Fruit fly (Drosophila melanogaster) whole organism, embryonic: ENCODE results near the gene CG11409.

Source experiments
- Antp ChIP-seq: fragments of 200-800 bp; sonication (Bioruptor generic); optimal IDR thresholded peaks from 3 replicates; lab custom pipeline; 2016; ENCODE audit warnings: missing biosample characterization, missing genetic modification characterization
- BEAF-32 ChIP-seq: fragments of 200-800 bp; sonication (Bioruptor generic); optimal IDR thresholded peaks from 3 replicates; lab custom pipeline; 2017; ENCODE audit warnings: missing biosample characterization, missing genetic modification characterization, mild to moderate bottlenecking, moderate library complexity, missing genetic modification reagents
- Bdp1 ChIP-seq: fragments of 200-800 bp; sonication (Bioruptor generic); optimal IDR thresholded peaks from 3 replicates; lab custom pipeline; 2016; ENCODE audit warnings: missing biosample characterization, missing genetic modification characterization
- CG10147 ChIP-seq: fragments of 200-800 bp; sonication (Bioruptor generic); optimal IDR thresholded peaks from 2 replicates; lab custom pipeline; 2019; ENCODE audit warnings: missing biosample characterization, mild to moderate bottlenecking, missing genetic modification characterization, moderate library complexity
- CG10209 ChIP-seq: fragments of 200-800 bp; sonication (Bioruptor generic); optimal IDR thresholded peaks from 3 replicates; lab custom pipeline; 2017; ENCODE audit warnings: missing biosample characterization, mild to moderate bottlenecking, missing genetic modification characterization, missing genetic modification reagents
- CG10543 ChIP-seq: fragments of 200-800 bp; sonication (Bioruptor generic); optimal IDR thresholded peaks from 3 replicates; lab custom pipeline; 2017; ENCODE audit warnings: missing biosample characterization, mild to moderate bottlenecking, missing genetic modification characterization, moderate library complexity
- CG11696 ChIP-seq: fragments of 200-800 bp; sonication (Bioruptor generic); IDR thresholded peaks from 2 replicates; pipeline ENCODE4 v1.3.6; 2022; ENCODE audit warnings: missing biosample characterization, missing genetic modification characterization
- CG12236 ChIP-seq: fragments of 200-800 bp; sonication (Bioruptor generic); optimal IDR thresholded peaks from 2 replicates; lab custom pipeline; 2016; ENCODE audit warnings: missing biosample characterization, missing genetic modification characterization
- CG12391 ChIP-seq: fragments of 200-800 bp; sonication (Bioruptor generic); optimal IDR thresholded peaks from 3 replicates; lab custom pipeline; 2018; ENCODE audit warnings: missing biosample characterization, mild to moderate bottlenecking, missing genetic modification characterization, moderate library complexity
- CG13775 ChIP-seq: fragments of 200-800 bp; sonication (Bioruptor generic); optimal IDR thresholded peaks from 3 replicates; lab custom pipeline; 2017; ENCODE audit warnings: missing biosample characterization, mild to moderate bottlenecking, missing genetic modification characterization
- CG15479 ChIP-seq: fragments of 200-800 bp; sonication (Bioruptor generic); optimal IDR thresholded peaks from 3 replicates; lab custom pipeline; 2019; ENCODE audit warnings: missing biosample characterization, mild to moderate bottlenecking, missing genetic modification characterization, moderate library complexity
- CG17186 ChIP-seq: fragments of 200-800 bp; sonication (Bioruptor generic); optimal IDR thresholded peaks from 3 replicates; lab custom pipeline; 2017; ENCODE audit warnings: missing biosample characterization, missing genetic modification reagents, missing genetic modification characterization
- CG2120 ChIP-seq: fragments of 200-800 bp; sonication (Bioruptor generic); optimal IDR thresholded peaks from 3 replicates; lab custom pipeline; 2016; ENCODE audit warnings: missing biosample characterization, missing genetic modification characterization
- CG31441 ChIP-seq: fragments of 200-800 bp; sonication (Bioruptor generic); IDR thresholded peaks from 2 replicates; pipeline ENCODE4 v1.3.6; 2022; ENCODE audit warnings: missing biosample characterization, missing genetic modification characterization
- CG42726 ChIP-seq: fragments of 200-800 bp; sonication (Bioruptor generic); IDR thresholded peaks from 2 replicates; pipeline ENCODE4 v1.3.6; 2022; ENCODE audit warnings: missing biosample characterization, missing genetic modification characterization; ENCODE audit not compliant: partially characterized antibody
- CG7928 ChIP-seq: fragments of 200-800 bp; sonication (Bioruptor generic); optimal IDR thresholded peaks from 2 replicates; lab custom pipeline; 2017; ENCODE audit warnings: missing biosample characterization, mild to moderate bottlenecking, missing genetic modification characterization
- CG7963 ChIP-seq: fragments of 200-800 bp; sonication (Bioruptor generic); IDR thresholded peaks from 3 replicates; pipeline ENCODE4 v1.3.6; 2022; ENCODE audit warnings: missing biosample characterization, missing genetic modification characterization; ENCODE audit not compliant: partially characterized antibody
- CG8089 ChIP-seq: fragments of 200-800 bp; sonication (Bioruptor generic); optimal IDR thresholded peaks from 3 replicates; lab custom pipeline; 2016; ENCODE audit warnings: missing biosample characterization, missing genetic modification characterization
- CG9609 ChIP-seq: fragments of 200-800 bp; sonication (Bioruptor generic); optimal IDR thresholded peaks from 3 replicates; lab custom pipeline; 2016; ENCODE audit warnings: missing biosample characterization, missing genetic modification characterization
- Dll ChIP-seq: fragments of 200-800 bp; sonication (Bioruptor generic); IDR thresholded peaks from 4 replicates; pipeline ENCODE4 v1.3.6; 2022; ENCODE audit warnings: missing biosample characterization, missing genetic modification characterization; ENCODE audit not compliant: partially characterized antibody
- Eip74EF ChIP-seq, 2 experiments: fragments of 200-800 bp in 1 of 2; fragments of >200 bp in 1 of 2; sonication (Bioruptor generic) in 1 of 2; optimal IDR thresholded peaks; 2 replicates each; lab custom pipeline; 2017 to 2019; ENCODE audit warnings: missing biosample characterization in 2 of 2, missing genetic modification characterization in 2 of 2, mild to moderate bottlenecking in 1 of 2, moderate library complexity in 1 of 2
- H15 ChIP-seq: fragments of 200-800 bp; sonication (Bioruptor generic); IDR thresholded peaks from 3 replicates; pipeline ENCODE4 v1.3.6; 2022; ENCODE audit warnings: missing biosample characterization, missing genetic modification characterization
- HmgZ ChIP-seq: fragments of 200-800 bp; sonication (Bioruptor generic); optimal IDR thresholded peaks from 2 replicates; lab custom pipeline; 2018; ENCODE audit warnings: missing biosample characterization, mild to moderate bottlenecking, missing genetic modification characterization
- Lim3 ChIP-seq: fragments of 200-800 bp; sonication (Bioruptor generic); IDR thresholded peaks from 2 replicates; pipeline ENCODE4 v1.3.6; 2022; ENCODE audit warnings: missing biosample characterization, missing genetic modification characterization
- Mrtf ChIP-seq: fragments of 200-800 bp; sonication (Bioruptor generic); IDR thresholded peaks from 3 replicates; pipeline ENCODE4 v1.3.6; 2022; ENCODE audit warnings: missing biosample characterization, missing genetic modification characterization
- Rx ChIP-seq: fragments of 200-800 bp; sonication (Bioruptor generic); IDR thresholded peaks from 2 replicates; pipeline ENCODE4 v1.3.6; 2022; ENCODE audit warnings: missing biosample characterization, missing genetic modification characterization
- Ssrp ChIP-seq: fragments of 200-800 bp; sonication (Bioruptor generic); optimal IDR thresholded peaks from 2 replicates; lab custom pipeline; 2018; ENCODE audit warnings: missing biosample characterization, mild to moderate bottlenecking, missing genetic modification characterization, moderate library complexity
- Xbp1 ChIP-seq: fragments of 200-800 bp; sonication (Bioruptor generic); optimal IDR thresholded peaks from 3 replicates; lab custom pipeline; 2016; ENCODE audit warnings: missing biosample characterization, mild to moderate bottlenecking, missing genetic modification characterization
- ase ChIP-seq: fragments of 200-800 bp; sonication (Bioruptor generic); IDR thresholded peaks from 3 replicates; pipeline ENCODE4 v1.3.6; 2022; ENCODE audit warnings: missing biosample characterization, missing genetic modification characterization
- cad ChIP-seq: fragments of >200 bp; optimal IDR thresholded peaks from 2 replicates; lab custom pipeline; 2017; ENCODE audit warnings: missing biosample characterization, missing genetic modification characterization
- chm ChIP-seq: fragments of 200-800 bp; sonication (Bioruptor generic); IDR thresholded peaks from 2 replicates; pipeline ENCODE4 v1.3.6; 2022; ENCODE audit warnings: missing biosample characterization, missing genetic modification characterization
- corto ChIP-seq: fragments of 200-800 bp; sonication (Bioruptor generic); optimal IDR thresholded peaks from 2 replicates; lab custom pipeline; 2016; ENCODE audit warnings: missing biosample characterization, mild to moderate bottlenecking, missing genetic modification characterization, moderate library complexity
- croc ChIP-seq: fragments of 200-800 bp; sonication (Bioruptor generic); conservative IDR thresholded peaks from 3 replicates; pipeline ENCODE4 v1.3.6; 2022; ENCODE audit warnings: missing biosample characterization, missing genetic modification characterization
- fd102C ChIP-seq: fragments of 200-800 bp; sonication (Bioruptor generic); optimal IDR thresholded peaks from 2 replicates; lab custom pipeline; 2018; ENCODE audit warnings: missing biosample characterization, mild to moderate bottlenecking, missing genetic modification characterization, moderate library complexity
- gcm2 ChIP-seq: fragments of 200-800 bp; sonication (Bioruptor generic); optimal IDR thresholded peaks from 2 replicates; lab custom pipeline; 2016; ENCODE audit warnings: missing biosample characterization, missing genetic modification characterization
- grn ChIP-seq: fragments of 200-800 bp; sonication (Bioruptor generic); optimal IDR thresholded peaks from 3 replicates; lab custom pipeline; 2017; ENCODE audit warnings: missing biosample characterization, missing genetic modification characterization
- jigr1 ChIP-seq: fragments of 200-800 bp; sonication (Bioruptor generic); IDR thresholded peaks from 3 replicates; pipeline ENCODE4 v1.3.6; 2022; ENCODE audit warnings: missing biosample characterization, missing genetic modification characterization
- jing ChIP-seq: fragments of 200-800 bp; sonication (Bioruptor generic); optimal IDR thresholded peaks from 2 replicates; lab custom pipeline; 2018; ENCODE audit warnings: missing biosample characterization, mild to moderate bottlenecking, missing genetic modification characterization
- maf-S ChIP-seq: fragments of 200-800 bp; sonication (Bioruptor generic); optimal IDR thresholded peaks from 2 replicates; lab custom pipeline; 2016; ENCODE audit warnings: missing biosample characterization, missing genetic modification characterization
- mirr ChIP-seq: fragments of 200-800 bp; sonication (Bioruptor generic); optimal IDR thresholded peaks from 3 replicates; lab custom pipeline; 2018; ENCODE audit warnings: missing biosample characterization, mild to moderate bottlenecking, missing genetic modification characterization
- mld ChIP-seq: fragments of 200-800 bp; sonication (Bioruptor generic); IDR thresholded peaks from 3 replicates; pipeline ENCODE4 v1.3.6; 2022; ENCODE audit warnings: missing biosample characterization, missing genetic modification characterization; ENCODE audit not compliant: partially characterized antibody
- nerfin-2 ChIP-seq: fragments of 200-800 bp; sonication (Bioruptor generic); IDR thresholded peaks from 2 replicates; pipeline ENCODE4 v1.3.6; 2022; ENCODE audit warnings: missing biosample characterization, missing genetic modification characterization; ENCODE audit not compliant: partially characterized antibody
- phol ChIP-seq: fragments of 200-800 bp; sonication (Bioruptor generic); optimal IDR thresholded peaks from 3 replicates; lab custom pipeline; 2018; ENCODE audit warnings: missing biosample characterization, mild to moderate bottlenecking, missing genetic modification characterization, moderate library complexity
- sens ChIP-seq: fragments of 200-800 bp; sonication (Bioruptor generic); peaks from one replicate; lab custom pipeline; 2016; ENCODE audit warnings: missing biosample characterization, missing genetic modification characterization
- slou ChIP-seq: fragments of 200-800 bp; sonication (Bioruptor generic); optimal IDR thresholded peaks from 3 replicates; lab custom pipeline; 2016; ENCODE audit warnings: missing biosample characterization, missing genetic modification characterization
- tin ChIP-seq: fragments of 200-800 bp; sonication (Bioruptor generic); optimal IDR thresholded peaks from 3 replicates; lab custom pipeline; 2016; ENCODE audit warnings: missing biosample characterization, missing genetic modification characterization
- tna ChIP-seq: fragments of 200-800 bp; sonication (Bioruptor generic); IDR thresholded peaks from 2 replicates; pipeline ENCODE4 v1.3.6; 2022; ENCODE audit warnings: missing biosample characterization, missing genetic modification characterization; ENCODE audit not compliant: partially characterized antibody
- trh ChIP-seq: fragments of 200-800 bp; sonication (Bioruptor generic); optimal IDR thresholded peaks from 2 replicates; lab custom pipeline; 2016; ENCODE audit warnings: missing biosample characterization, missing genetic modification characterization
- vnd ChIP-seq: fragments of 200-800 bp; sonication (Bioruptor generic); IDR thresholded peaks from 3 replicates; pipeline ENCODE4 v1.3.6; 2022; ENCODE audit warnings: missing biosample characterization, missing genetic modification characterization; ENCODE audit not compliant: partially characterized antibody

CG11409 gene

dm6 chrX:1370104-1370802, 28.9 kb upstream of the CG11409 start, which contains the start of gene ssx (continued):
- TF ChIP-seq jing (GFP tag; lab: Kevin White, UChicago) (no peak), Mrtf (GFP tag; lab: Robert Waterston, UW) (0 out of 3 replicates have a peak, but pooled peaks have one; percentile 23), trh (GFP tag; lab: Kevin White, UChicago) (no peak), nerfin-2 (peak; percentile 96), maf-S (GFP tag; lab: Kevin White, UChicago) (no peak), tna (GFP tag; lab: Robert Waterston, UW) (peak; percentile 88; the same call in 1 of the 2 replicates), sens (GFP tag; lab: Kevin White, UChicago) (peak; percentile 70), CG10543 (GFP tag; lab: Kevin White, UChicago) (no peak), Bdp1 (GFP tag; lab: Kevin White, UChicago) (peak; percentile 16), CG9609 (GFP tag; lab: Kevin White, UChicago) (peak; percentile 9), CG17186 (GFP tag; lab: Kevin White, UChicago) (peak; percentile 70), CG12236 (GFP tag; lab: Kevin White, UChicago) (no peak), CG11696 (GFP tag; lab: Robert Waterston, UW) (no peak), Eip74EF (GFP tag; optimal IDR thresholded peaks at IDR 0.05; lab: Kevin White, UChicago) (no peak), HmgZ (peak; percentile 23), CG8089 (GFP tag; lab: Kevin White, UChicago) (peak; percentile 12), CG7928 (GFP tag; lab: Kevin White, UChicago) (no peak), CG31441 (GFP tag; lab: Robert Waterston, UW) (no peak; the same call in 1 of the 2 replicates), fd102C (no peak), CG12391 (tag; lab: Kevin White, UChicago) (peak; percentile 50), slou (GFP tag; lab: Kevin White, UChicago) (no peak), gcm2 (no peak), mirr (GFP tag; lab: Kevin White, UChicago) (no peak), CG2120 (GFP tag; lab: Kevin White, UChicago) (peak; percentile 74), CG13775 (GFP tag; lab: Kevin White, UChicago) (peak; percentile 25), tin (GFP tag; lab: Kevin White, UChicago) (peak; percentile 45), H15 (no peak), CG10209 (no peak), ase (GFP tag; lab: Robert Waterston, UW) (no peak; the same call in 2 of the 3 replicates), Lim3 (GFP tag; lab: Robert Waterston, UW) (no peak), cad (GFP tag; lab: Kevin White, UChicago) (no peak), CG10147 (GFP tag; lab: Kevin White, UChicago) (no peak), mld (GFP tag; lab: Robert Waterston, UW) (peak; percentile 82), phol (tag; lab: Kevin White, UChicago) (no peak), Xbp1 (GFP tag; lab: Kevin White, UChicago) (peak; percentile 49), Ssrp (peak; percentile 12), CG15479 (GFP tag; lab: Kevin White, UChicago) (no peak), Antp (peak; percentile 35), corto (GFP tag; lab: Kevin White, UChicago) (no peak), BEAF-32 (GFP tag; lab: Kevin White, UChicago) (peak; percentile 76), Dll (GFP tag; lab: Robert Waterston, UW) (peak; percentile 87), CG42726 (GFP tag; lab: Robert Waterston, UW) (no peak), grn (peak; percentile 62), CG7963 (GFP tag; lab: Robert Waterston, UW) (peak; percentile 89; the same call in 2 of the 3 replicates), jigr1 (no peak), Rx (GFP tag; lab: Robert Waterston, UW) (peak; percentile 44; the same call in 1 of the 2 replicates), vnd (GFP tag; lab: Robert Waterston, UW) (peak; percentile 89), chm (GFP tag; lab: Robert Waterston, UW) (peak; percentile 34; the same call in 1 of the 2 replicates), croc (GFP tag; lab: Robert Waterston, UW) (no peak)
